Worm (Caenorhabditis elegans) whole organism, L4/young adult: Measurements from ENCODE around the gene str-84.

Experiments used
- W03F9.2 ChIP-seq: fragments of 150-350 bp; optimal IDR thresholded peaks from 2 replicates; lab custom pipeline; 2014; ENCODE audit warnings: missing biosample characterization, missing genetic modification characterization
- dao-5 ChIP-seq: sonication (generic microtip); optimal IDR thresholded peaks from 2 replicates; lab custom pipeline; 2016; ENCODE audit warnings: missing genotype, missing genetic modification characterization, moderate library complexity, missing compliant biosample characterization
- him-1 ChIP-seq: sonication (generic microtip); optimal IDR thresholded peaks from 2 replicates; lab custom pipeline; 2016; ENCODE audit warnings: missing genotype, missing genetic modification reagents, missing genetic modification characterization, missing compliant biosample characterization

The str-84 gene

ce11 chrV:8990194-8990649 lies 9.5 kb upstream of the str-84 start, which contains the start of gene F59E11.7:
TSS of gene F59E11.7 (plus strand) at chrV:8990244.
- TF ChIP-seq dao-5 (tag; lab: Kevin White, UChicago) (no peak), W03F9.2 (no peak), him-1 (tag; lab: Kevin White, UChicago) (no peak)

ce11 chrV:8988104-8988503 lies 7.4 kb upstream of the str-84 start, which contains the start of gene str-87:
TSS of gene str-87 (minus strand) at chrV:8988204.
- TF ChIP-seq W03F9.2: no peak
- no peak for TF ChIP-seq dao-5 (tag; lab: Kevin White, UChicago)
- no peak for TF ChIP-seq him-1 (tag; lab: Kevin White, UChicago)

DNA sequence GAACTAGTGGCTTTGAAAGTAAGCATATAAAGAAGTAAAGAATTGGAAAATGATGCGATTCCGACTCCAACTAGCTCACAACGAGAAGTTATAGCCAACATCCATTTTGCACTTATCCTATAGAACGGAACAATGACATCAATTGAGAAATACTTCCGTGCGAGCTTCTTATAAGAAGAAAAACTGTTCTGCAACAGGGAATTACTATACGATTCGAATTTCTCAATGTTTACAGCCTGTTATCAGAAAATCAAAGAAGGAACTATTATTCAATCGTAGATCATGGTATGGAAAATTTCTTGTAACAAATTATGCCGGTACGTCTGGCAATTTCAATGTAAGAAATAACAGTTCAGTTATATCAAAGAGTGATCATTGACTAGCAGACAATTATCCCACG lies 5.0 kb upstream of the str-84 start, which contains the start of gene str-85:
str-85 (minus strand) TSS at position 101 of the 400 bp plus-strand sequence.
- no peak for TF ChIP-seq dao-5 (tag; lab: Kevin White, UChicago)
- TF ChIP-seq him-1 (tag; lab: Kevin White, UChicago): no peak
- TF ChIP-seq W03F9.2: no peak

ce11 chrV:8984783-8985182 lies 4.0 kb upstream of the str-84 start:
- TF ChIP-seq W03F9.2 (no peak), dao-5 (tag; lab: Kevin White, UChicago) (no peak), him-1 (tag; lab: Kevin White, UChicago) (no peak)

- TF ChIP-seq W03F9.2 (no peak), dao-5 (tag; lab: Kevin White, UChicago) (no peak), him-1 (tag; lab: Kevin White, UChicago) (no peak)
These were observed 2.9 kb upstream of the str-84 start, which contains the start of gene str-86 for ce11 chrV:8983604-8984003. TSS of gene str-86 (minus strand) at chrV:8983704.

DNA sequence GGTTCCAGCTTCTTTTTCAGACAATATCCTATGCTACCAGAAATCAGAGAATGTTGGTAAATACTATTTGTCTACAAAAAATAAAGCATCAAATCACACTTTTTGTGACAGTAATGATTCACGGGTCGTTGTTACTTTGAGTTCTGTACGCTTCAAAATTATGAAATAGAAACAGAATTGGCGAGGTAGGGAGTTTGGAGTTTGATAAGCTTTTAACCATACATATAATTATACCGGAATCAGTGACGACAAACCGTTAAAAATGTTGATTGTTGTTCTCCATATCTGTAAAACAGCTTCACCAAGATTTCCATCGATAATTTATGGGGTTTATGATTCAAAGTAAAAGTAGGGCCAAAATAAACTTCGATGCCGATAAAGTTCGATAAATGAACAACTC lies 2.9 kb downstream of the str-84 start:
- TF ChIP-seq W03F9.2 (no peak), dao-5 (tag; lab: Kevin White, UChicago) (no peak), him-1 (tag; lab: Kevin White, UChicago) (no peak)

ce11 chrV:8974889-8975422 lies 5.8 kb downstream of the str-84 start, which contains the start of gene nhr-143:
TSS of gene nhr-143 (minus strand) at chrV:8974939.
- TF ChIP-seq dao-5 (tag; lab: Kevin White, UChicago): no peak
- no peak for TF ChIP-seq W03F9.2
- no peak for TF ChIP-seq him-1 (tag; lab: Kevin White, UChicago)

DNA sequence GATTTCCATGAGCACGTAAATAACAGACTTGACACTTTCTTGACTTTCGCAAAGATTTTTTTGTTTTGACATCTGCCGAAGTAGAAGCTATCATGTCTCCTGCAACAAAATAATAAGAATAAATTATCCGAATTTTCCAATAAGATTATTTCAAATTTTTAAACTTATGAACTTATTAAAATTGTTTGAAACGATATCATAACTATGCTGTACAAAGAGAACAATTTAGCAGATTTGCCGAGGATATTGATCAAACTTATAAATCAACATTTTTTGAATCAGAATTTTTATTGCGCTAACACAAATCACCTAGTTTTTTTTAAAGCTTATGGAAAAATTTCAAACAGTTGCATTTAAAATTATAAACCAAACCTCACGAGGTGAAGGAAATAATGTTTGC lies 8.5 kb downstream of the str-84 start, which contains the start of gene nhr-195:
nhr-195 (minus strand) TSS at position 101 of the 400 bp plus-strand sequence.
- no peak for TF ChIP-seq him-1 (tag; lab: Kevin White, UChicago)
- TF ChIP-seq dao-5 (tag; lab: Kevin White, UChicago): no peak
- TF ChIP-seq W03F9.2: no peak

DNA sequence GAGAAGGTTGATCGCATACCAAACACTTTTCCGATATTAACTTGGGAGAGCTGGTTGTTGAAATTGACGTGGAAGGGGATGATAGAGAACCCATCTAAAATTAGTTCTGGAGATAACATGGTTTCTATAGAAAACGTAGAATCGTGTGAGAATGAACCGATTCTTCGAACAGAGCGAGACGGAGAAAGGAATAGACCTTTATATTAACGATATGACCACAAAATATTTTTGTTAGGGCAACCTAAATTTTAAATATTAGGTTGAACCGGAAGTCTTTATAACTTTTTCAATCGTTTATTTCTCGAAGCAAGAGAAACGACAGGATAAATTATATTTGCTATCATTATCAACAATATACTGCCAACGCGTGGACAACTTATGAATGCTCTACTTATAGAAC lies 14.7 kb downstream of the str-84 start, which contains the start of gene nhr-219:
nhr-219 (minus strand) TSS at position 101 of the 400 bp plus-strand sequence.
- no peak for TF ChIP-seq him-1 (tag; lab: Kevin White, UChicago)
- no peak for TF ChIP-seq dao-5 (tag; lab: Kevin White, UChicago)
- no peak for TF ChIP-seq W03F9.2

DNA sequence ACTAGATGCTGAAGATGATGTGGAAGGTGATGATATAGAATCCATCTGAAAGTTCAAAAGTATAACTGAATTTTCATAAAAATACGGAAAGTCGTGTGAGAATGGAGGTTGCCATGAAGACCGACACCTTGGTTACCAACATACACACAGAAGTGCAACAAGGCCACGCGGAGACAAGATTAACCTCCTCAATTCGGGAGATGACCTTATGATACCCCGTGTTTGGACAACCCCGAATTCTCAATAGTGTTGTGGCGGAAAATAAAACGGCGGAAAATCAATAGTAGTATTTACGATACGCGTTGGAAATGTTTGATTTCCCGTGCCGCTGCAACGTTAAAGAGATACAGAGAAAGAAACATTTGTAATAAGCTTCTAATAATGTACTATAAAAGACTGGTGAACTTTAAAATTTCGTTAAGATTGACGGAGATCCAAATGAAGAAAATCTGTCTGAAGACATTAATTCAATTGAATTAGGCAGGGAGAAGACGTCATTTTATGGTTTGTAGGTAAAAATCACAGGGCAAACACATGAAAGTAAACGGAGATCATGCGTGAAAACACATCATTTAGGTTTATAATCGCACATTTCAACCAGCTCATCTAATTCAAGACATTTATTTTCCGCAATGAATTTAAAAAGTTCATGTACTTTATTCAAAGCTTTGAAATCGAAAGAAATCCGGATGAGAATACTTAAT lies 16.5 kb downstream of the str-84 start, which contains the start of gene nhr-44:
nhr-44 (minus strand) TSS at position 51 of the 704 bp plus-strand sequence.
- TF ChIP-seq dao-5 (tag; lab: Kevin White, UChicago) (no peak), him-1 (tag; lab: Kevin White, UChicago) (no peak), W03F9.2 (no peak)

DNA sequence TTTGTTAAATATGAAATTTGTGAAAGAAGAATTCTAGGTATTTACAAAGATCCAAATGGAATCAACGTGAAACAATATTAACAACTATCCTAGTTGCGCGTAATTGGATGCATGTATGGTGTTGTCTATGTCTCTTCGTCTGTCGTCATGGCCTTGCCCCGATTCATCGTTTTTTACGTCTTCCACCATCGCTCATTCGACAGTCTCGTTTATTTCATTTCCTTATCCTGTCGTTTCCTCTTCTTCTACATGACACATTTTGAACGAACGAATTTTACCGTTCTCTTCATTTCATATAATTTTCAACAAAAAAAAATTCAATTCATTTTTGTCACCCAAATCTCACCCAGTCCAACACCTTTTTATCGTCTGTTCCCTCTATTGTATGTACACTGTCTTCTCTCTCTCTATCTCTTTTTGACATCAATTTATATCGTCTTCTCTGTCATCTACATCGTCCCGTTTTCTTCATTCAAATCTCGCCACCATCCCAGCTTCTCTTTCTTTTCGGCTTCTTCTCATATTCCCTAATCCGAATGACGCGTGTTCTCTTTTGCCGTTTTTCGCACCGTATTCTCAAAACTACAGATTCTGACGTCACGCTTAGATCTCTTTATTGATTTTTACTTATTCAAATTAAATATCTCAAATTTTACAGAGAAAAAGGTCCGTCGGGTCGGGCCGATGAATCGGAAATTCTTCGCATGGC lies 24.2 kb downstream of the str-84 start, which contains the start of gene ttc-17:
ttc-17 (plus strand) TSS at position 659 of the 709 bp plus-strand sequence.
- TF ChIP-seq W03F9.2 (no peak), dao-5 (tag; lab: Kevin White, UChicago) (no peak), him-1 (tag; lab: Kevin White, UChicago) (no peak)

DNA sequence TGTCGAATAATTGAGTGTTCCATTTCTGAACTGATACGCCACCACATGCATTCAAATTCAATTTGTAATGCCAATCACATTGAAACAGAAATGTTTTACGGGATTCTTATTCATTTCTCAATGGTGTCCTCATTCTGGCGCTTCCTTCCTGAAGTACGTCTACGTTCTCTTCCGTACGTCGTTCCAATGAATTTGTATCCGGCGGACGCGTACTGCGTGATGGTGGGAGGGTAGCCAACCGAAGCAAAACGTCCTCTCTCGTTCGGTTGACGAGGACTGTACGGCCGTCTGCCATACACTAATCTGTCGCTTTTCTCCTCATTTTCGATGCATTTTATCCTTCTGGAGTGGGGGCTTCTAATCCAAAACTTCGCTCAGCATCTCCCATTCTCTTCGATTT lies 30.9 kb downstream of the str-84 start:
- no peak for TF ChIP-seq W03F9.2
- no peak for TF ChIP-seq dao-5 (tag; lab: Kevin White, UChicago)
- no peak for TF ChIP-seq him-1 (tag; lab: Kevin White, UChicago)

DNA sequence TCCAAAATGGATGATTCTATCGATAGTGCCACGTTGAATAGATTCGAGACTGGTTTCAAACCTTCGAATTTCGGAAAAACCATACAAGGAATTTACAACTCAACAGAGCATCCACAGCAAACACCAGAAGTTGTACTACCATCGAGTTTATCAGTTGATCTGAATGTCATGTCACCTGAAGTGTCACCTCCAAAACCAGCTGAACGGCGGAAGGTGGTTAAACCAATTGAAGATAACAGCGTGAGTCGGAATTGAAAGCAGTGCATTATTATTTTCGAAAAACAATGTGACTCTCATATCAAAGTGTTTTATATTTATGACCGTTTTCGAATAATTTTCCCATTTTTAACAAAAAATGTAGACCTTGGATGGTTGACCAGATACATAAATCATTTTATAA lies 31.7 kb downstream of the str-84 start:
- TF ChIP-seq him-1 (tag; lab: Kevin White, UChicago) (no peak), W03F9.2 (no peak), dao-5 (tag; lab: Kevin White, UChicago) (no peak)
